Worm (Caenorhabditis elegans): ENCODE measurements around the gene eat-2.
"Not testable (repeated sequence)": the region's sequence is repeated elsewhere in the genome, so short reads cannot be mapped to it uniquely, and the experiment has no call there.

- TF ChIP-seq sma-3 (GFP tag; optimal IDR thresholded peaks at IDR 0.05) = peak; percentile 65
- TF ChIP-seq ama-1 (optimal IDR thresholded peaks at IDR 0.05); lin-39 (tag; optimal IDR thresholded peaks at IDR 0.05); nhr-21 (tag; optimal IDR thresholded peaks at IDR 0.05); nhr-12 (tag; optimal IDR thresholded peaks at IDR 0.05); zag-1 (tag; optimal IDR thresholded peaks at IDR 0.05); fos-1 (tag; optimal IDR thresholded peaks at IDR 0.05); mbf-1 (tag; optimal IDR thresholded peaks at IDR 0.05); nhr-6 (tag; optimal IDR thresholded peaks at IDR 0.05); R02D3.7 (tag; optimal IDR thresholded peaks at IDR 0.05); skn-1 (tag; optimal IDR thresholded peaks at IDR 0.05): not testable (repeated sequence)
- TF ChIP-seq gmeb-1 (tag; optimal IDR thresholded peaks at IDR 0.05) = peak; percentile 35
These were observed 29.3 kb downstream of the eat-2 start, which contains the start of gene cacn-1 for ce11 chrII:14142098-14142554.
